Worm (Caenorhabditis elegans) whole organism, young adult: Measurements from ENCODE around the gene Y105C5A.9.
A peak's percentile ranks its signal among the peaks of the same experiment; 100 is the strongest.
"Not testable (repeated sequence)": the region's sequence is repeated elsewhere in the genome, so short reads cannot be mapped to it uniquely, and the experiment has no call there.

Experiments used
- B0261.1 ChIP-seq: sonication (generic microtip); optimal IDR thresholded peaks from 2 replicates; lab custom pipeline; 2016; ENCODE audit warnings: mild to moderate bottlenecking, missing genetic modification characterization, moderate library complexity, missing compliant biosample characterization
- D2030.7 ChIP-seq: fragments of 200-800 bp; sonication (Bioruptor generic); IDR thresholded peaks from 2 replicates; pipeline ENCODE4 v1.3.6; 2022; ENCODE audit warnings: missing genetic modification reagents, missing genetic modification characterization, missing compliant biosample characterization
- F23B12.7 ChIP-seq: sonication (generic microtip); optimal IDR thresholded peaks from 2 replicates; lab custom pipeline; 2017; ENCODE audit warnings: missing genetic modification characterization, mild to moderate bottlenecking, missing compliant biosample characterization, antibody characterized with exemption, moderate library complexity; ENCODE audit not compliant: insufficient read depth
- F57C9.4 ChIP-seq: sonication (generic microtip); optimal IDR thresholded peaks from 2 replicates; lab custom pipeline; 2017; ENCODE audit warnings: mild to moderate bottlenecking, missing genetic modification characterization, missing compliant biosample characterization
- K12H6.12 ChIP-seq: fragments of 200-800 bp; sonication (Bioruptor generic); optimal IDR thresholded peaks from 2 replicates; lab custom pipeline; 2018; ENCODE audit warnings: mild to moderate bottlenecking, missing genetic modification characterization, missing compliant biosample characterization
- ZK185.1 ChIP-seq: sonication (generic microtip); optimal IDR thresholded peaks from 2 replicates; lab custom pipeline; 2016; ENCODE audit warnings: mild to moderate bottlenecking, missing genetic modification characterization, missing compliant biosample characterization; ENCODE audit not compliant: poor library complexity, severe bottlenecking
- ama-1 ChIP-seq, 3 experiments: fragments of 150-350 bp in 1 of 3; sonication (generic microtip) in 2 of 3; optimal IDR thresholded peaks; 2 replicates each; lab custom pipeline; 2014 to 2018; ENCODE audit warnings: missing biosample characterization in 2 of 3, missing genetic modification characterization in 2 of 3, missing genetic modification reagents in 2 of 3
- athp-1 ChIP-seq: sonication (generic microtip); optimal IDR thresholded peaks from 2 replicates; lab custom pipeline; 2017; ENCODE audit warnings: mild to moderate bottlenecking, missing genetic modification characterization, missing compliant biosample characterization
- attf-3 ChIP-seq: fragments of 200-800 bp; sonication (Bioruptor generic); conservative IDR thresholded peaks from 2 replicates; pipeline ENCODE4 v1.3.6; 2022; ENCODE audit warnings: missing genetic modification reagents, missing genetic modification characterization, missing compliant biosample characterization
- attf-6 ChIP-seq: fragments of 200-800 bp; sonication (Bioruptor generic); IDR thresholded peaks from 2 replicates; pipeline ENCODE4 v1.3.6; 2022; ENCODE audit warnings: missing genetic modification reagents, missing genetic modification characterization, missing compliant biosample characterization
- ceh-27 ChIP-seq: fragments of 200-800 bp; sonication (Bioruptor generic); optimal IDR thresholded peaks from 2 replicates; lab custom pipeline; 2018; ENCODE audit warnings: mild to moderate bottlenecking, missing genetic modification characterization, moderate library complexity, missing compliant biosample characterization
- ceh-58 ChIP-seq: fragments of 200-800 bp; sonication (Bioruptor generic); IDR thresholded peaks from 2 replicates; pipeline ENCODE4 v1.3.6; 2022; ENCODE audit warnings: missing genetic modification characterization, missing compliant biosample characterization
- dox-1 ChIP-seq: fragments of 200-800 bp; sonication (Bioruptor generic); IDR thresholded peaks from 2 replicates; pipeline ENCODE4 v1.3.6; 2022; ENCODE audit warnings: missing genetic modification reagents, missing genetic modification characterization, missing compliant biosample characterization
- dpl-1 ChIP-seq: fragments of 150-350 bp; optimal IDR thresholded peaks from 2 replicates; lab custom pipeline; 2014; ENCODE audit warnings: missing biosample characterization, missing genetic modification reagents, missing genetic modification characterization
- egl-18 ChIP-seq: fragments of 200-800 bp; sonication (Bioruptor generic); IDR thresholded peaks from 2 replicates; pipeline ENCODE4 v1.3.6; 2022; ENCODE audit warnings: missing genetic modification reagents, missing genetic modification characterization, missing compliant biosample characterization
- egrh-3 ChIP-seq: fragments of 200-800 bp; sonication (Bioruptor generic); IDR thresholded peaks from 2 replicates; pipeline ENCODE4 v1.3.6; 2022; ENCODE audit warnings: missing genetic modification reagents, missing genetic modification characterization, missing compliant biosample characterization
- him-1 ChIP-seq: sonication (generic microtip); optimal IDR thresholded peaks from 2 replicates; lab custom pipeline; 2016; ENCODE audit warnings: missing genotype, missing genetic modification reagents, missing genetic modification characterization, missing compliant biosample characterization
- hmg-20 ChIP-seq: fragments of 200-800 bp; sonication (Bioruptor generic); IDR thresholded peaks from 2 replicates; pipeline ENCODE4 v1.3.6; 2022; ENCODE audit warnings: missing genetic modification reagents, missing genetic modification characterization, missing compliant biosample characterization
- let-526 ChIP-seq: fragments of 200-800 bp; sonication (Bioruptor generic); IDR thresholded peaks from 2 replicates; pipeline ENCODE4 v1.3.6; 2022; ENCODE audit warnings: missing genetic modification reagents, missing genetic modification characterization, missing compliant biosample characterization
- let-607 ChIP-seq, 2 experiments: fragments of 200-800 bp in 1 of 2; sonication (Bioruptor generic) in 1 of 2; sonication (generic microtip) in 1 of 2; optimal IDR thresholded peaks; 2 replicates each; lab custom pipeline; 2016 to 2018; ENCODE audit warnings: mild to moderate bottlenecking in 2 of 2, missing compliant biosample characterization in 2 of 2, missing genetic modification characterization in 2 of 2, moderate library complexity in 2 of 2, missing genotype in 1 of 2
- lin-35 ChIP-seq, 3 experiments: fragments of 150-350 bp in 2 of 3; sonication (generic microtip) in 1 of 3; optimal IDR thresholded peaks; 2 replicates each; lab custom pipeline; 2014 to 2018; ENCODE audit warnings: missing biosample characterization in 3 of 3, missing genetic modification characterization in 3 of 3, missing genetic modification reagents in 3 of 3
- lin-40 ChIP-seq: sonication (generic microtip); optimal IDR thresholded peaks from 2 replicates; lab custom pipeline; 2016; ENCODE audit warnings: missing genetic modification characterization, mild to moderate bottlenecking, missing compliant biosample characterization, missing genotype, missing genetic modification reagents
- lir-1 ChIP-seq: fragments of 200-800 bp; sonication (Bioruptor generic); conservative IDR thresholded peaks from 2 replicates; pipeline ENCODE4 v1.3.6; 2022; ENCODE audit warnings: missing genetic modification reagents, missing genetic modification characterization, missing compliant biosample characterization
- madf-6 ChIP-seq: fragments of 200-800 bp; sonication (Bioruptor generic); IDR thresholded peaks from 2 replicates; pipeline ENCODE4 v1.3.6; 2022; ENCODE audit warnings: missing genetic modification reagents, missing genetic modification characterization, missing compliant biosample characterization
- madf-8 ChIP-seq: fragments of 200-800 bp; sonication (Bioruptor generic); conservative IDR thresholded peaks from 2 replicates; pipeline ENCODE4 v1.3.6; 2022; ENCODE audit warnings: missing genetic modification reagents, missing genetic modification characterization, missing compliant biosample characterization
- nhr-80 ChIP-seq: sonication (generic microtip); optimal IDR thresholded peaks from 2 replicates; lab custom pipeline; 2016; ENCODE audit warnings: missing genetic modification characterization, missing compliant biosample characterization
- rcor-1 ChIP-seq: fragments of 200-800 bp; sonication (Bioruptor generic); IDR thresholded peaks from 2 replicates; pipeline ENCODE4 v1.3.6; 2022; ENCODE audit warnings: missing genetic modification reagents, missing genetic modification characterization, missing compliant biosample characterization
- rpc-1 ChIP-seq, 2 experiments: fragments of 150-350 bp in 1 of 2; sonication (generic microtip) in 1 of 2; optimal IDR thresholded peaks; 2 replicates each; lab custom pipeline; 2014 to 2018; ENCODE audit warnings: missing biosample characterization in 1 of 2, missing genetic modification characterization in 1 of 2, missing genetic modification reagents in 1 of 2, missing genotype in 1 of 2
- snpc-1.1 ChIP-seq: sonication (generic microtip); optimal IDR thresholded peaks from 2 replicates; lab custom pipeline; 2017; ENCODE audit warnings: missing genetic modification characterization, mild to moderate bottlenecking, missing compliant biosample characterization, antibody characterized with exemption, moderate library complexity, missing genotype, missing genetic modification reagents; ENCODE audit not compliant: insufficient read depth
- snpc-1.3 ChIP-seq: sonication (generic microtip); optimal IDR thresholded peaks from 2 replicates; lab custom pipeline; 2017; ENCODE audit warnings: missing genetic modification characterization, mild to moderate bottlenecking, missing compliant biosample characterization, antibody characterized with exemption, moderate library complexity, missing genotype, missing genetic modification reagents; ENCODE audit not compliant: insufficient read depth
- snpc-3.4 ChIP-seq: sonication (generic microtip); optimal IDR thresholded peaks from 2 replicates; lab custom pipeline; 2017; ENCODE audit warnings: missing genetic modification characterization, mild to moderate bottlenecking, missing compliant biosample characterization, antibody characterized with exemption, moderate library complexity, missing genotype, missing genetic modification reagents
- snpc-4 ChIP-seq, 5 experiments: fragments of 150-350 bp in 1 of 5; sonication (generic microtip) in 4 of 5; optimal IDR thresholded peaks; 2 replicates each; lab custom pipeline; 2014 to 2018; ENCODE audit warnings: missing genetic modification characterization in 5 of 5, missing biosample characterization in 3 of 5, antibody characterized with exemption in 2 of 5, mild to moderate bottlenecking in 2 of 5, missing compliant biosample characterization in 2 of 5, missing genotype in 2 of 5, moderate library complexity in 2 of 5, missing genetic modification reagents in 1 of 5
- somi-1 ChIP-seq: fragments of 200-800 bp; sonication (Bioruptor generic); optimal IDR thresholded peaks from 2 replicates; lab custom pipeline; 2018; ENCODE audit warnings: mild to moderate bottlenecking, missing genetic modification characterization, missing compliant biosample characterization
- sptf-2 ChIP-seq: fragments of 200-800 bp; sonication (Bioruptor generic); optimal IDR thresholded peaks from 2 replicates; lab custom pipeline; 2018; ENCODE audit warnings: mild to moderate bottlenecking, missing genetic modification characterization, missing compliant biosample characterization
- tbp1 ChIP-seq: fragments of 200-800 bp; sonication (Bioruptor generic); optimal IDR thresholded peaks from 2 replicates; lab custom pipeline; 2018; ENCODE audit warnings: mild to moderate bottlenecking, missing genetic modification characterization, missing compliant biosample characterization
- tbx-9 ChIP-seq: sonication (generic microtip); optimal IDR thresholded peaks from 2 replicates; lab custom pipeline; 2016; ENCODE audit warnings: borderline replicate concordance, missing genetic modification characterization, inconsistent platforms, missing compliant biosample characterization
- unc-130 ChIP-seq: sonication (generic microtip); optimal IDR thresholded peaks from 2 replicates; lab custom pipeline; 2016; ENCODE audit warnings: missing genetic modification reagents, missing genetic modification characterization, missing compliant biosample characterization
- ztf-18 ChIP-seq: sonication (generic microtip); optimal IDR thresholded peaks from 2 replicates; lab custom pipeline; 2016; ENCODE audit warnings: missing genotype, mild to moderate bottlenecking, missing genetic modification characterization, missing compliant biosample characterization

Y105C5A.9 gene

DNA sequence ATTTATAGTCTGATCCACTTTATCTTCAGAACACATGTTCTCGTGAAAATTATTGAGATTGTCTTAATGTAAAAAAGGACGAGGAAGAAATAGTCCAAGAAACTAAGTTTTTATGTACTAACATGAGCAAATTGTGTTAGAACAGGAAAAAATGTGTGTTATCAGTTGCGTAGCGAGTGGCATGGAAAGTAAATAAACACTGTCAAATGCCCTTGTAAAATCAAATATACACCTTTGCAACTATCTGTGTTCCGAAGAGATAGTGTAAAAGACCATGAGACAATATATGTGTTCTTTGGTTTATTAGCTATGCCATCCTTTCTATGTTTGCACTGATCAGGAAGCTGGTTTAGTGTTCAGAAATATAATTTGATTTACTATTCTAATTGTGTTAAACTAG is 38.2 kb upstream of the Y105C5A.9 start:
- TF ChIP-seq sptf-2 (no peak), lir-1 (GFP tag; lab: Robert Waterston, UW) (no peak), hmg-20 (no peak), ceh-27 (no peak), madf-8 (GFP tag; lab: Robert Waterston, UW) (no peak), tbx-9 (tag; lab: Kevin White, UChicago) (no peak), B0261.1 (no peak), ceh-58 (no peak), dpl-1 (no peak)

DNA sequence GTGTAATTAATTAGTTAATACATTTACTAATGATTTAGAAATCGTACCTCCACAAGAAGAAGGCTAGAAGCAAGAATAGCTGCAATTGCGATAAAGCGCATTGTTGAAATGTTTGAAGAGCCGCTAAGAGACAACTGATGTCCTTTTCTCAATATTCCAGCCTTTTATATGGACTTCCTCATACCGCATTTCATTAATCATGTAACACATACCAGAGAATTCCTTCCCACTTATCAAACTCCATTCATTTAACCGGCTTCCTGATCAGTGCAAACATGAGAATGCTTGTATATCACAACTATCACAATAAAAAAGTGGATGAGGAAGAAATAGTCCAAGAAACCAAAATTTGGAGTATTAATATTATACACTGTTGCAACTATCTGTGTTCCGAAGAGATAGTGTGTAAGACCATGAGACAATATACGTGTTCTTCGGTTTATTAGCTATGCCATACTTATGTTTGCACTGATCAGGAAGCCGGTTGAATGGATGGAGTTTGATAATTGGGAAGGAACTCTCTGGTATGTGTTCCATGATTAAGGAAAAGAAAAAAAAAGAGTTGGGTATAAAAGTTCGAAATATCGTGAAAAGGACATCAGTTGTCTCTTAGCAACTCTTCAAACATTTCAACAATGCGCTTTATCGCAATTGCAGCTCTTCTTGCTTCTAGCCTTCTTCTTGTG is 36.2 kb upstream of the Y105C5A.9 start, which contains the start of the genes pqn-78 and pqn-79:
Gene pqn-78 (minus strand): TSS at position 101 of the 686 bp plus-strand sequence.
Gene pqn-79 (plus strand): TSS at position 636 of the 686 bp plus-strand sequence.
- TF ChIP-seq nhr-80, egrh-3, lin-40: not testable (repeated sequence)

DNA sequence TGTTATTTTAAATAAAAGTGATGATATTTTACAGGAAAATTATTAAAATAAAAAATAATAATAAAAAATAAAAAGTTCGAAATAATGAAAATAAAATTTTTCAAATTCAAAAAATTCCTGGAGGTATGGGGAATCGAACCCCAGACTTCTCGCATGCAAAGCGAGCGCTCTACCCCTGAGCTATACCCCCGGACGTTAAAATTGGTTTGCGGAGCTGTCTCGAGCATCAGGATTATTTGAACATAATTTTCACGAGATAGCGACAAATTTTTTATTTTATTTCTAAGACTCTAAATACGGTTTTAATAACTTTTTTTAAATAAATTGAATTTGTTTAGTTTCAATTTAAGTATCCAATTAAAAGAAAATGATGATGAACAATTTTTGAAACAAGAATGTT is 27.1 kb upstream of the Y105C5A.9 start:
- TF ChIP-seq rcor-1 (peak; percentile 45; the same call in 1 of the 2 replicates), egl-18 (GFP tag; lab: Robert Waterston, UW) (no peak), attf-6 (peak; percentile 98), F57C9.4 (tag; lab: Kevin White, UChicago) (no peak), madf-6 (GFP tag; lab: Robert Waterston, UW) (0 out of 2 replicates have a peak, but pooled peaks have one; percentile 40), ZK185.1 (peak; percentile 8), K12H6.12 (no peak), F23B12.7 (tag; lab: Kevin White, UChicago) (no peak), let-607 (tag; optimal IDR thresholded peaks at IDR 0.05; lab: Kevin White, UChicago) (peak in 1 of 2 experiments; percentile 18), athp-1 (tag; lab: Kevin White, UChicago) (no peak), rpc-1 (optimal IDR thresholded peaks at IDR 0.05; lab: Kevin White, UChicago) (peak; percentile 64), rpc-1 (tag; optimal IDR thresholded peaks at IDR 0.05; lab: Kevin White, UChicago) (peak; percentile 69), B0261.1 (peak; percentile 72), snpc-1.3 (tag; lab: Kevin White, UChicago) (peak; percentile 59), tbp1 (GFP tag; lab: Kevin White, UChicago) (peak; percentile 93), snpc-1.1 (tag; lab: Kevin White, UChicago) (peak; percentile 93), D2030.7 (GFP tag; lab: Robert Waterston, UW) (peak; percentile 48), snpc-4 (GFP tag; optimal IDR thresholded peaks at IDR 0.05; lab: Kevin White, UChicago) (peak; percentile 94), snpc-4 (tag; optimal IDR thresholded peaks at IDR 0.05; lab: Kevin White, UChicago) (peak; percentile 93 to 98 (median 96)), him-1 (tag; lab: Kevin White, UChicago) (peak; percentile 77), ama-1 (optimal IDR thresholded peaks at IDR 0.05; lab: Kevin White, UChicago) (no peak), ama-1 (GFP tag; optimal IDR thresholded peaks at IDR 0.05; lab: Kevin White, UChicago) (no peak), snpc-3.4 (peak; percentile 84)

DNA sequence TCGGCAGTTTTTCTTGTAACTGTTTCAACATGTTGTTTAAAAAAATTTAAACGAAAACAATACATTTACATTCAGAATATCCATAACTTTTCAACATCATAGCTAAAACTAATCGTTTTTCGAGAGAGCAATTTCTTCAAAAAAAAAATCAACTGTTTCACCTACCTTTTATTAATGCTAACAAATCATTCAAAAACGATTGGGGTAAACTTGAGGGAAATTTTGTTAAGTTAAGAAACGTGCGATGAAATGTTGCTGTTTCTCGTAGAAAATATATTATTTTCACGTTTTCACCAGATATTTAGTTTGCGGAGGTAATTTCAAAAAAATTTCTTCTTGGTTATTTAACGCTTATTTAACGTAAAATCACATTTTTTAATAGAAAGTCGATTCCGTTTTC is 24.9 kb upstream of the Y105C5A.9 start:
- no peak for TF ChIP-seq ztf-18 (tag; lab: Kevin White, UChicago)
- no peak for TF ChIP-seq snpc-4 (GFP tag; optimal IDR thresholded peaks at IDR 0.05; lab: Kevin White, UChicago)
- TF ChIP-seq snpc-4 (tag; optimal IDR thresholded peaks at IDR 0.05; lab: Kevin White, UChicago): peak in 3 of 4 experiments; percentile 58 to 67 (median 60)
- peak; percentile 70 for TF ChIP-seq attf-6
- TF ChIP-seq let-526: no peak
- no peak for TF ChIP-seq attf-3 (GFP tag; lab: Robert Waterston, UW)
- TF ChIP-seq lin-35 (GFP tag; optimal IDR thresholded peaks at IDR 0.05; lab: Kevin White, UChicago): no peak
- no peak for TF ChIP-seq somi-1
- TF ChIP-seq dox-1 (GFP tag; lab: Robert Waterston, UW): no peak
- no peak for TF ChIP-seq unc-130 (GFP tag; lab: Kevin White, UChicago)
- TF ChIP-seq lir-1 (GFP tag; lab: Robert Waterston, UW): no peak
